Fruit fly (Drosophila melanogaster) whole organism, pupa: ENCODE results near the gene Edc3.

Source experiments
- CG10348 ChIP-seq: fragments of 200-800 bp; sonication (Bioruptor generic); IDR thresholded peaks from 2 replicates; pipeline ENCODE4 v1.3.6; 2022; ENCODE audit warnings: missing biosample characterization, missing genetic modification characterization
- CG12605 ChIP-seq: fragments of 200-800 bp; sonication (Bioruptor generic); IDR thresholded peaks from 2 replicates; pipeline ENCODE4 v1.3.6; 2022; ENCODE audit warnings: missing biosample characterization, missing genetic modification characterization
- CG13204 ChIP-seq: fragments of 200-800 bp; sonication (Bioruptor generic); optimal IDR thresholded peaks from 2 replicates; lab custom pipeline; 2018; ENCODE audit warnings: missing biosample characterization, mild to moderate bottlenecking, missing genetic modification characterization, moderate library complexity
- CG14655 ChIP-seq: fragments of 200-800 bp; sonication (Bioruptor generic); optimal IDR thresholded peaks from 3 replicates; lab custom pipeline; 2017; ENCODE audit warnings: mild to moderate bottlenecking, missing biosample characterization, missing genetic modification reagents, missing genetic modification characterization
- CG15710 ChIP-seq: fragments of 200-800 bp; sonication (Bioruptor generic); optimal IDR thresholded peaks from 2 replicates; lab custom pipeline; 2018; ENCODE audit warnings: missing biosample characterization, mild to moderate bottlenecking, missing genetic modification characterization, moderate library complexity
- CG17806 ChIP-seq: fragments of 200-800 bp; sonication (Bioruptor generic); optimal IDR thresholded peaks from 2 replicates; lab custom pipeline; 2018; ENCODE audit warnings: missing biosample characterization, mild to moderate bottlenecking, missing genetic modification characterization, moderate library complexity
- CG32121 ChIP-seq: fragments of 200-800 bp; sonication (Bioruptor generic); IDR thresholded peaks from 2 replicates; pipeline ENCODE4 v1.3.6; 2022; ENCODE audit warnings: missing biosample characterization, missing genetic modification characterization
- CG34367 ChIP-seq: fragments of 200-800 bp; sonication (Bioruptor generic); optimal IDR thresholded peaks from 2 replicates; lab custom pipeline; 2018; ENCODE audit warnings: missing biosample characterization, mild to moderate bottlenecking, missing genetic modification characterization
- CG4496 ChIP-seq: fragments of 200-800 bp; sonication (Bioruptor generic); IDR thresholded peaks from 3 replicates; pipeline ENCODE4 v1.3.6; 2022; ENCODE audit warnings: missing biosample characterization, missing genetic modification characterization
- CG8159 ChIP-seq: fragments of 200-800 bp; sonication (Bioruptor generic); optimal IDR thresholded peaks from 3 replicates; lab custom pipeline; 2018; ENCODE audit warnings: missing biosample characterization, mild to moderate bottlenecking, missing genetic modification characterization, moderate library complexity
- CG8301 ChIP-seq: fragments of 200-800 bp; sonication (Bioruptor generic); optimal IDR thresholded peaks from 2 replicates; lab custom pipeline; 2018; ENCODE audit warnings: missing biosample characterization, mild to moderate bottlenecking, missing genetic modification characterization
- CG9948 ChIP-seq: fragments of 200-800 bp; sonication (Bioruptor generic); optimal IDR thresholded peaks from 2 replicates; lab custom pipeline; 2018; ENCODE audit warnings: missing biosample characterization, mild to moderate bottlenecking, missing genetic modification characterization, moderate library complexity
- D1 ChIP-seq: fragments of 200-800 bp; sonication (Bioruptor generic); optimal IDR thresholded peaks from 2 replicates; lab custom pipeline; 2018; ENCODE audit warnings: missing biosample characterization, mild to moderate bottlenecking, missing genetic modification characterization, moderate library complexity
- EcR ChIP-seq: fragments of 200-800 bp; sonication (Bioruptor generic); optimal IDR thresholded peaks from 3 replicates; lab custom pipeline; 2019; ENCODE audit warnings: missing biosample characterization, missing genetic modification characterization, mild to moderate bottlenecking, moderate library complexity, missing genetic modification reagents
- Ets98B ChIP-seq: fragments of 200-800 bp; sonication (Bioruptor generic); IDR thresholded peaks from 2 replicates; pipeline ENCODE4 v1.3.6; 2022; ENCODE audit warnings: missing biosample characterization, missing genetic modification characterization
- Pif1A ChIP-seq: fragments of 200-800 bp; sonication (Bioruptor generic); optimal IDR thresholded peaks from 3 replicates; lab custom pipeline; 2016; ENCODE audit warnings: missing biosample characterization, missing genetic modification characterization
- Pif1B ChIP-seq: fragments of 200-800 bp; sonication (Bioruptor generic); optimal IDR thresholded peaks from 3 replicates; lab custom pipeline; 2016; ENCODE audit warnings: missing biosample characterization, missing genetic modification characterization
- Snoo ChIP-seq: fragments of 200-800 bp; sonication (Bioruptor generic); optimal IDR thresholded peaks from 3 replicates; lab custom pipeline; 2017; ENCODE audit warnings: missing biosample characterization, mild to moderate bottlenecking, missing genetic modification characterization, inconsistent platforms
- fd96Ca ChIP-seq: fragments of 200-800 bp; sonication (Bioruptor generic); IDR thresholded peaks from 3 replicates; pipeline ENCODE4 v1.3.6; 2022; ENCODE audit warnings: missing biosample characterization, missing genetic modification characterization
- gl ChIP-seq: fragments of 200-800 bp; sonication (Bioruptor generic); optimal IDR thresholded peaks from 2 replicates; lab custom pipeline; 2018; ENCODE audit warnings: missing biosample characterization, mild to moderate bottlenecking, missing genetic modification characterization
- rn ChIP-seq: fragments of 200-800 bp; sonication (Bioruptor generic); IDR thresholded peaks from 2 replicates; pipeline ENCODE4 v1.3.6; 2022; ENCODE audit warnings: missing biosample characterization, missing genetic modification characterization

Edc3 gene

dm6 chr3L:17530471-17531149 lies 949 bp upstream of the Edc3 start:
- TF ChIP-seq CG34367 (tag; lab: Kevin White, UChicago) (no peak), fd96Ca (GFP tag; lab: Robert Waterston, UW) (no peak), CG12605 (GFP tag; lab: Robert Waterston, UW) (no peak), CG13204 (GFP tag; lab: Kevin White, UChicago) (peak; percentile 72), Pif1A (GFP tag; lab: Kevin White, UChicago) (no peak), EcR (GFP tag; lab: Kevin White, UChicago) (peak; percentile 16)

dm6 chr3L:17513893-17514616 lies 15.6 kb downstream of the Edc3 start, which contains the start of the genes U4-U6-60K and CG7564:
Gene U4-U6-60K (minus strand): TSS chr3L:17513912.
Gene CG7564 (plus strand): TSS chr3L:17514298.
- TF ChIP-seq Pif1B (GFP tag; lab: Kevin White, UChicago) (peak; percentile 11), Ets98B (GFP tag; lab: Robert Waterston, UW) (0 out of 2 replicates have a peak, but pooled peaks have one; percentile 19), CG8159 (peak; percentile 46), CG15710 (peak; percentile 44), rn (GFP tag; lab: Robert Waterston, UW) (no peak), Snoo (tag; lab: Kevin White, UChicago) (peak; percentile 54), CG8301 (no peak), CG32121 (GFP tag; lab: Robert Waterston, UW) (no peak), CG17806 (no peak), D1 (tag; lab: Kevin White, UChicago) (no peak), CG12605 (GFP tag; lab: Robert Waterston, UW) (no peak), fd96Ca (GFP tag; lab: Robert Waterston, UW) (no peak; the same call in 2 of the 3 replicates), CG9948 (tag; lab: Kevin White, UChicago) (peak; percentile 31), CG34367 (tag; lab: Kevin White, UChicago) (peak; percentile 26)

dm6 chr3L:17513492-17513891 lies 16.2 kb downstream of the Edc3 start:
- TF ChIP-seq Pif1B (GFP tag; lab: Kevin White, UChicago) (no peak), CG34367 (tag; lab: Kevin White, UChicago) (no peak), CG4496 (GFP tag; lab: Robert Waterston, UW) (no peak), D1 (tag; lab: Kevin White, UChicago) (no peak), rn (GFP tag; lab: Robert Waterston, UW) (no peak), fd96Ca (GFP tag; lab: Robert Waterston, UW) (no peak), CG8159 (no peak), CG32121 (GFP tag; lab: Robert Waterston, UW) (no peak), CG13204 (GFP tag; lab: Kevin White, UChicago) (no peak), CG15710 (no peak), CG9948 (tag; lab: Kevin White, UChicago) (no peak), Snoo (tag; lab: Kevin White, UChicago) (no peak), CG12605 (GFP tag; lab: Robert Waterston, UW) (no peak), EcR (GFP tag; lab: Kevin White, UChicago) (no peak), Ets98B (GFP tag; lab: Robert Waterston, UW) (no peak), gl (tag; lab: Kevin White, UChicago) (no peak)

dm6 chr3L:17506830-17507229 lies 22.8 kb downstream of the Edc3 start:
- TF ChIP-seq rn (GFP tag; lab: Robert Waterston, UW) (no peak), CG12605 (GFP tag; lab: Robert Waterston, UW) (no peak), CG8159 (peak; percentile 42), CG32121 (GFP tag; lab: Robert Waterston, UW) (peak; percentile 22; the same call in 1 of the 2 replicates), CG8301 (peak; percentile 26), CG9948 (tag; lab: Kevin White, UChicago) (peak; percentile 14)

- TF ChIP-seq CG17806 (peak; percentile 41), CG13204 (GFP tag; lab: Kevin White, UChicago) (no peak), CG15710 (peak; percentile 21), CG32121 (GFP tag; lab: Robert Waterston, UW) (0 out of 2 replicates have a peak, but pooled peaks have one; percentile 30), CG4496 (GFP tag; lab: Robert Waterston, UW) (peak; percentile 37; the same call in 1 of the 3 replicates), EcR (GFP tag; lab: Kevin White, UChicago) (no peak), CG8301 (peak; percentile 36), Snoo (tag; lab: Kevin White, UChicago) (peak; percentile 42), Ets98B (GFP tag; lab: Robert Waterston, UW) (no peak), rn (GFP tag; lab: Robert Waterston, UW) (no peak), Pif1A (GFP tag; lab: Kevin White, UChicago) (peak; percentile 37), CG10348 (GFP tag; lab: Robert Waterston, UW) (no peak), gl (tag; lab: Kevin White, UChicago) (no peak), Pif1B (GFP tag; lab: Kevin White, UChicago) (no peak), D1 (tag; lab: Kevin White, UChicago) (peak; percentile 38), CG12605 (GFP tag; lab: Robert Waterston, UW) (no peak), CG9948 (tag; lab: Kevin White, UChicago) (peak; percentile 31), CG8159 (peak; percentile 57), fd96Ca (GFP tag; lab: Robert Waterston, UW) (no peak), CG34367 (tag; lab: Kevin White, UChicago) (no peak), CG14655 (GFP tag; lab: Kevin White, UChicago) (peak; percentile 69)
- TF ChIP-seq, all 21 proteins: peak for 11
Measured at dm6 chr3L:17506005-17506760, 23.5 kb downstream of the Edc3 start.
